Fruit fly (Drosophila melanogaster) whole organism, embryonic: ENCODE results near the gene CG33325.

Experiments used
- Awh ChIP-seq: fragments of 200-800 bp; sonication (Bioruptor generic); IDR thresholded peaks from 2 replicates; pipeline ENCODE4, ENCODE4 v1.3.6; 2022; ENCODE audit warnings: missing biosample characterization, missing genetic modification characterization
- Bgb ChIP-seq: fragments of 200-800 bp; sonication (Bioruptor generic); IDR thresholded peaks from 2 replicates; pipeline ENCODE4 v1.3.6; 2022; ENCODE audit warnings: missing biosample characterization, missing genetic modification characterization; ENCODE audit not compliant: partially characterized antibody
- CG10209 ChIP-seq: fragments of 200-800 bp; sonication (Bioruptor generic); optimal IDR thresholded peaks from 3 replicates; lab custom pipeline; 2017; ENCODE audit warnings: missing biosample characterization, mild to moderate bottlenecking, missing genetic modification characterization, missing genetic modification reagents
- CG10267 ChIP-seq: fragments of 200-800 bp; sonication (Bioruptor generic); optimal IDR thresholded peaks from 2 replicates; lab custom pipeline; 2018; ENCODE audit warnings: missing biosample characterization, mild to moderate bottlenecking, missing genetic modification characterization, moderate library complexity
- CG11695 ChIP-seq: fragments of 200-800 bp; sonication (Bioruptor generic); IDR thresholded peaks from 3 replicates; pipeline ENCODE4 v1.3.6; 2022; ENCODE audit warnings: missing biosample characterization, missing genetic modification characterization
- CG13123 ChIP-seq: fragments of 200-800 bp; sonication (Bioruptor generic); optimal IDR thresholded peaks from 2 replicates; lab custom pipeline; 2016; ENCODE audit warnings: missing biosample characterization, missing genetic modification characterization
- CG13775 ChIP-seq: fragments of 200-800 bp; sonication (Bioruptor generic); optimal IDR thresholded peaks from 3 replicates; lab custom pipeline; 2017; ENCODE audit warnings: missing biosample characterization, mild to moderate bottlenecking, missing genetic modification characterization
- CG14050 ChIP-seq: fragments of 200-800 bp; sonication (Bioruptor generic); IDR thresholded peaks from 3 replicates; pipeline ENCODE4 v1.3.6; 2022; ENCODE audit warnings: missing biosample characterization, missing genetic modification characterization
- CG14860 ChIP-seq: fragments of 200-800 bp; sonication (Bioruptor generic); IDR thresholded peaks from 3 replicates; pipeline ENCODE4 v1.3.6; 2022; ENCODE audit warnings: missing biosample characterization, missing genetic modification characterization; ENCODE audit not compliant: partially characterized antibody
- CG15479 ChIP-seq: fragments of 200-800 bp; sonication (Bioruptor generic); optimal IDR thresholded peaks from 3 replicates; lab custom pipeline; 2019; ENCODE audit warnings: missing biosample characterization, mild to moderate bottlenecking, missing genetic modification characterization, moderate library complexity
- CG1602 ChIP-seq: fragments of 200-800 bp; sonication (Bioruptor generic); optimal IDR thresholded peaks from 3 replicates; lab custom pipeline; 2016; ENCODE audit warnings: missing biosample characterization, missing genetic modification characterization
- CG31388 ChIP-seq: fragments of 200-800 bp; sonication (Bioruptor generic); optimal IDR thresholded peaks from 2 replicates; lab custom pipeline; 2016; ENCODE audit warnings: missing biosample characterization, missing genetic modification characterization
- CG32767 ChIP-seq: fragments of 200-800 bp; sonication (Bioruptor generic); IDR thresholded peaks from 2 replicates; pipeline ENCODE4 v1.3.6; 2022; ENCODE audit warnings: missing biosample characterization, missing genetic modification characterization
- CG3838 ChIP-seq: fragments of 200-800 bp; sonication (Bioruptor generic); optimal IDR thresholded peaks from 3 replicates; lab custom pipeline; 2016; ENCODE audit warnings: missing biosample characterization, missing genetic modification characterization
- CG5953 ChIP-seq: fragments of 200-800 bp; sonication (Bioruptor generic); IDR thresholded peaks from 2 replicates; pipeline ENCODE4 v1.3.6; 2022; ENCODE audit warnings: missing biosample characterization, missing genetic modification characterization
- CG6254 ChIP-seq: fragments of 200-800 bp; sonication (Bioruptor generic); optimal IDR thresholded peaks from 3 replicates; lab custom pipeline; 2017; ENCODE audit warnings: mild to moderate bottlenecking, missing biosample characterization, missing genetic modification reagents, missing genetic modification characterization
- CG6765 ChIP-seq: fragments of 200-800 bp; sonication (Bioruptor generic); optimal IDR thresholded peaks from 3 replicates; lab custom pipeline; 2017; ENCODE audit warnings: missing biosample characterization, mild to moderate bottlenecking, missing genetic modification characterization
- CG7963 ChIP-seq: fragments of 200-800 bp; sonication (Bioruptor generic); IDR thresholded peaks from 3 replicates; pipeline ENCODE4 v1.3.6; 2022; ENCODE audit warnings: missing biosample characterization, missing genetic modification characterization; ENCODE audit not compliant: partially characterized antibody
- CG9609 ChIP-seq: fragments of 200-800 bp; sonication (Bioruptor generic); optimal IDR thresholded peaks from 3 replicates; lab custom pipeline; 2016; ENCODE audit warnings: missing biosample characterization, missing genetic modification characterization
- CG9797 ChIP-seq: fragments of 200-800 bp; sonication (Bioruptor generic); optimal IDR thresholded peaks from 3 replicates; lab custom pipeline; 2018; ENCODE audit warnings: missing biosample characterization, mild to moderate bottlenecking, missing genetic modification characterization
- CG9932 ChIP-seq: fragments of 200-800 bp; sonication (Bioruptor generic); IDR thresholded peaks from 2 replicates; pipeline ENCODE4 v1.3.6; 2022; ENCODE audit warnings: missing biosample characterization, missing genetic modification characterization
- Ets97D ChIP-seq: fragments of 200-800 bp; sonication (Bioruptor generic); optimal IDR thresholded peaks from 3 replicates; lab custom pipeline; 2016; ENCODE audit warnings: missing biosample characterization, missing genetic modification characterization
- Jarid2 ChIP-seq: fragments of 200-800 bp; sonication (Bioruptor generic); optimal IDR thresholded peaks from 3 replicates; lab custom pipeline; 2017; ENCODE audit warnings: mild to moderate bottlenecking, missing biosample characterization, missing genetic modification reagents, missing genetic modification characterization
- Mes4 ChIP-seq: fragments of 200-800 bp; sonication (Bioruptor generic); optimal IDR thresholded peaks from 2 replicates; lab custom pipeline; 2016; ENCODE audit warnings: missing biosample characterization, missing genetic modification characterization
- Ravus ChIP-seq: fragments of 200-800 bp; sonication (Bioruptor generic); IDR thresholded peaks from 2 replicates; pipeline ENCODE4 v1.3.6; 2022; ENCODE audit warnings: missing biosample characterization, missing genetic modification characterization
- Rfx ChIP-seq: fragments of 200-800 bp; sonication (Bioruptor generic); IDR thresholded peaks from 2 replicates; pipeline ENCODE4 v1.3.6; 2022; ENCODE audit warnings: missing biosample characterization, missing genetic modification characterization
- Sry-β ChIP-seq: fragments of 200-800 bp; sonication (Bioruptor generic); optimal IDR thresholded peaks from 2 replicates; lab custom pipeline; 2018; ENCODE audit warnings: missing biosample characterization, mild to moderate bottlenecking, missing genetic modification characterization, moderate library complexity
- ash1 ChIP-seq: fragments of 200-800 bp; sonication (Bioruptor generic); optimal IDR thresholded peaks from 2 replicates; lab custom pipeline; 2018; ENCODE audit warnings: missing biosample characterization, mild to moderate bottlenecking, missing genetic modification characterization
- bbx ChIP-seq: fragments of 200-800 bp; sonication (Bioruptor generic); IDR thresholded peaks from 2 replicates; pipeline ENCODE4 v1.3.6; 2022; ENCODE audit warnings: missing biosample characterization, missing genetic modification characterization; ENCODE audit not compliant: partially characterized antibody
- br ChIP-seq: fragments of >200 bp; optimal IDR thresholded peaks from 2 replicates; lab custom pipeline; 2017
- bsh ChIP-seq, 2 experiments: fragments of 200-800 bp; sonication (Bioruptor generic); optimal IDR thresholded peaks; 2 replicates each; lab custom pipeline; 2017 to 2018; ENCODE audit warnings: mild to moderate bottlenecking in 2 of 2, missing biosample characterization in 2 of 2, missing genetic modification characterization in 2 of 2, moderate library complexity in 1 of 2
- chn ChIP-seq: fragments of 200-800 bp; sonication (Bioruptor generic); optimal IDR thresholded peaks from 2 replicates; lab custom pipeline; 2016; ENCODE audit warnings: missing biosample characterization, missing genetic modification characterization
- corto ChIP-seq: fragments of 200-800 bp; sonication (Bioruptor generic); optimal IDR thresholded peaks from 2 replicates; lab custom pipeline; 2016; ENCODE audit warnings: missing biosample characterization, mild to moderate bottlenecking, missing genetic modification characterization, moderate library complexity
- crol ChIP-seq: fragments of 200-800 bp; sonication (Bioruptor generic); IDR thresholded peaks from 2 replicates; pipeline ENCODE4 v1.3.6; 2022; ENCODE audit warnings: missing biosample characterization, missing genetic modification characterization
- disco-r ChIP-seq: fragments of 200-800 bp; sonication (Bioruptor generic); optimal IDR thresholded peaks from 2 replicates; lab custom pipeline; 2016; ENCODE audit warnings: missing biosample characterization, missing genetic modification characterization
- exex ChIP-seq: fragments of 200-800 bp; sonication (Bioruptor generic); optimal IDR thresholded peaks from 4 replicates; lab custom pipeline; 2018; ENCODE audit warnings: missing biosample characterization, mild to moderate bottlenecking, missing genetic modification characterization, moderate library complexity
- fd102C ChIP-seq: fragments of 200-800 bp; sonication (Bioruptor generic); optimal IDR thresholded peaks from 2 replicates; lab custom pipeline; 2018; ENCODE audit warnings: missing biosample characterization, mild to moderate bottlenecking, missing genetic modification characterization, moderate library complexity
- gfzf ChIP-seq: fragments of 200-800 bp; sonication (Bioruptor generic); optimal IDR thresholded peaks from 2 replicates; lab custom pipeline; 2016; ENCODE audit warnings: missing biosample characterization, mild to moderate bottlenecking, missing genetic modification characterization, moderate library complexity
- grau ChIP-seq: fragments of 200-800 bp; optimal IDR thresholded peaks from 3 replicates; lab custom pipeline; 2019; ENCODE audit warnings: missing biosample characterization, mild to moderate bottlenecking, missing genetic modification characterization, moderate library complexity
- kni ChIP-seq: fragments of 200-800 bp; sonication (Bioruptor generic); optimal IDR thresholded peaks from 3 replicates; lab custom pipeline; 2017; ENCODE audit warnings: mild to moderate bottlenecking, missing biosample characterization, missing genetic modification reagents, missing genetic modification characterization
- lmd ChIP-seq: fragments of 200-800 bp; sonication (Bioruptor generic); IDR thresholded peaks from 2 replicates; pipeline ENCODE4 v1.3.6; 2022; ENCODE audit warnings: missing biosample characterization, missing genetic modification characterization
- luna ChIP-seq: fragments of 200-800 bp; sonication (Bioruptor generic); optimal IDR thresholded peaks from 2 replicates; lab custom pipeline; 2016; ENCODE audit warnings: missing biosample characterization, missing genetic modification characterization
- nmo ChIP-seq: fragments of 200-800 bp; sonication (Bioruptor generic); optimal IDR thresholded peaks from 2 replicates; lab custom pipeline; 2018; ENCODE audit warnings: missing biosample characterization, mild to moderate bottlenecking, missing genetic modification characterization, moderate library complexity
- schlank ChIP-seq: fragments of 200-800 bp; sonication (Bioruptor generic); optimal IDR thresholded peaks from 2 replicates; lab custom pipeline; 2018; ENCODE audit warnings: missing biosample characterization, mild to moderate bottlenecking, missing genetic modification characterization
- seq ChIP-seq: fragments of 200-800 bp; sonication (Bioruptor generic); IDR thresholded peaks from 2 replicates; pipeline ENCODE4 v1.3.6; 2022; ENCODE audit warnings: missing biosample characterization, missing genetic modification characterization
- sim ChIP-seq: fragments of 200-800 bp; sonication (Bioruptor generic); IDR thresholded peaks from 2 replicates; pipeline ENCODE4 v1.3.6; 2022; ENCODE audit warnings: missing biosample characterization, missing genetic modification characterization
- slp2 ChIP-seq: fragments of 200-800 bp; sonication (Bioruptor generic); optimal IDR thresholded peaks from 2 replicates; lab custom pipeline; 2016; ENCODE audit warnings: missing biosample characterization, missing genetic modification characterization
- sqz ChIP-seq: fragments of 200-800 bp; sonication (Bioruptor generic); optimal IDR thresholded peaks from 3 replicates; lab custom pipeline; 2018; ENCODE audit warnings: missing biosample characterization, mild to moderate bottlenecking, missing genetic modification characterization
- tin ChIP-seq: fragments of 200-800 bp; sonication (Bioruptor generic); optimal IDR thresholded peaks from 3 replicates; lab custom pipeline; 2016; ENCODE audit warnings: missing biosample characterization, missing genetic modification characterization
- unpg ChIP-seq: fragments of 200-800 bp; sonication (Bioruptor generic); optimal IDR thresholded peaks from 3 replicates; lab custom pipeline; 2018; ENCODE audit warnings: missing biosample characterization, mild to moderate bottlenecking, missing genetic modification characterization, moderate library complexity
- zen ChIP-seq: fragments of 200-800 bp; sonication (Bioruptor generic); optimal IDR thresholded peaks from 3 replicates; lab custom pipeline; 2018; ENCODE audit warnings: missing biosample characterization, mild to moderate bottlenecking, missing genetic modification characterization, moderate library complexity

The CG33325 gene

DNA sequence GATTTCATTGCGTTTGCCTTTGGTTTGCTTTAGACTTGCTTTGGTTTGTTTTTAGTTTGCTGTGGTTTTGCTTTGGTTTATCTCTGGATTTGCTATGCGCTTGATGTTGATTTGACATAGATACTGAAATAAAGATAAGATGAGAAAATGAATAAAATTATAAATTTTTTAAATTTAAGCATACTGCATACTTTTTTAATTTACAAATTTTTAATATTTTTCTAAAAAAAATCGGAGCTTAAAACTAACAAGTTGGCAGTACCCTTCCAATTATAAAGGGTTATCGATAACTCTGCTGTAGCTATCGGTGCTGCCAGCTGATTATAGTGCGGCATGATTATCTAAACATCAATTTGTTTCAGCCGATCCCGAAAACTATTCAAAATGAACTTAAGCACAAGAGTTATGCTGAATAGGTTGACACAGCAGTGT, 6.0 kb downstream of the CG33325 start, which contains the start of gene mRpL19 (continued):
- peak; percentile 58; the same call in 1 of the 3 replicates for TF ChIP-seq CG7963 (GFP tag; lab: Robert Waterston, UW)
- TF ChIP-seq Mes4: no peak
- no peak for TF ChIP-seq seq (GFP tag; lab: Robert Waterston, UW)
- no peak for TF ChIP-seq Jarid2
- no peak for TF ChIP-seq disco-r
- TF ChIP-seq unpg (GFP tag; lab: Kevin White, UChicago): peak; percentile 63
- no peak for TF ChIP-seq CG6765 (GFP tag; lab: Kevin White, UChicago)
- TF ChIP-seq Awh (GFP tag; lab: Robert Waterston, UW): no peak
- peak; percentile 34; the same call in 1 of the 3 replicates for TF ChIP-seq CG11695 (GFP tag; lab: Robert Waterston, UW)
- peak; percentile 38 for TF ChIP-seq zen (tag; lab: Kevin White, UChicago)
- peak; percentile 57 for TF ChIP-seq grau (tag; lab: Kevin White, UChicago)
- TF ChIP-seq corto (GFP tag; lab: Kevin White, UChicago): no peak
- TF ChIP-seq CG6254 (GFP tag; lab: Kevin White, UChicago): no peak
- TF ChIP-seq tin (GFP tag; lab: Kevin White, UChicago): no peak
- TF ChIP-seq CG31388 (GFP tag; lab: Kevin White, UChicago): no peak
- peak; percentile 9 for TF ChIP-seq Ets97D (GFP tag; lab: Kevin White, UChicago)
- no peak for TF ChIP-seq sim (GFP tag; lab: Robert Waterston, UW)
- TF ChIP-seq Bgb (GFP tag; lab: Robert Waterston, UW): peak; percentile 72
- TF ChIP-seq crol: no peak
- no peak for TF ChIP-seq CG5953 (GFP tag; lab: Robert Waterston, UW)
- TF ChIP-seq ash1 (GFP tag; lab: Kevin White, UChicago): no peak
- peak; percentile 52 for TF ChIP-seq nmo (GFP tag; lab: Kevin White, UChicago)
- no peak for TF ChIP-seq CG14860 (GFP tag; lab: Robert Waterston, UW)
- peak; percentile 14 for TF ChIP-seq gfzf (GFP tag; lab: Kevin White, UChicago)
- TF ChIP-seq lmd (GFP tag; lab: Robert Waterston, UW): no peak
- no peak for TF ChIP-seq CG9609 (GFP tag; lab: Kevin White, UChicago)
- no peak for TF ChIP-seq chn (GFP tag; lab: Kevin White, UChicago)
- TF ChIP-seq CG3838 (GFP tag; lab: Kevin White, UChicago): no peak
- no peak for TF ChIP-seq luna
- TF ChIP-seq slp2: no peak
- no peak for TF ChIP-seq schlank (tag; lab: Kevin White, UChicago)
- no peak for TF ChIP-seq CG13775 (GFP tag; lab: Kevin White, UChicago)
- TF ChIP-seq fd102C (GFP tag; lab: Kevin White, UChicago): no peak
- no peak for TF ChIP-seq br
- no peak for TF ChIP-seq CG10209 (GFP tag; lab: Kevin White, UChicago)
- no peak for TF ChIP-seq Ravus (GFP tag; lab: Robert Waterston, UW)
- peak; percentile 6 for TF ChIP-seq CG13123 (GFP tag; lab: Kevin White, UChicago)
- no peak; the same call in 2 of the 3 replicates for TF ChIP-seq CG14050 (GFP tag; lab: Robert Waterston, UW)
- no peak for TF ChIP-seq kni (GFP tag; lab: Kevin White, UChicago)
- no peak for TF ChIP-seq CG15479 (GFP tag; lab: Kevin White, UChicago)
- TF ChIP-seq CG9932 (GFP tag; lab: Robert Waterston, UW): no peak
- peak; percentile 68 for TF ChIP-seq CG10267 (tag; lab: Kevin White, UChicago)
- peak; percentile 81 for TF ChIP-seq bbx
- peak in 1 of 2 experiments; percentile 38 for TF ChIP-seq bsh (GFP tag; optimal IDR thresholded peaks at IDR 0.05; lab: Kevin White, UChicago)
- no peak for TF ChIP-seq Rfx (GFP tag; lab: Robert Waterston, UW)
- TF ChIP-seq CG32767 (GFP tag; lab: Robert Waterston, UW): no peak
- no peak for TF ChIP-seq CG1602 (GFP tag; lab: Kevin White, UChicago)
- TF ChIP-seq Sry-β (GFP tag; lab: Kevin White, UChicago): no peak
- peak; percentile 73 for TF ChIP-seq exex (tag; lab: Kevin White, UChicago)
- peak; percentile 54 for TF ChIP-seq sqz (GFP tag; lab: Kevin White, UChicago)
- peak; percentile 26 for TF ChIP-seq CG9797 (GFP tag; lab: Kevin White, UChicago)
